Fruit fly (Drosophila melanogaster): Measurements from ENCODE around the gene CG14506.
A peak's percentile ranks its signal among the peaks of the same experiment; 100 is the strongest.

Gene CG14506

DNA sequence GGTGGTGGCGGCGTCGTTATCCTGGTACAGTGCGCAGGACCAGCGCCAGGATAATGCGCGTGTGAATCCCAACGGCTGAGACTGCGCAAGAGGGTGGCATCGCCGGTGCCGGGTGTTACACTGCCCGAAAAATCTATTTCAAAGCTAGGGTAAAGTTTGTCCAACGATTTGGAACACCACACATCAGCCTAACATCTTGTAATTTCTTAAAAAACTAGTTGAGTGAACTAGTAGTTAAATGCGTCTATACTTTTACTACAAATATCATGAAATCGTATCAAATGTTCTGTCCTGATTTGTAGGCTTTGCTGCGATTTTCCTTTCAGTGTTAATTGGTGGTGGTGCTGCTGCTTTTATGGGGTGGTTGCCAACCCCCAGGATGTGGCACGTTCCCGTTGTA is 31.9 kb downstream of the CG14506 start (continued):
- TF ChIP-seq CG3281 (GFP tag; optimal IDR thresholded peaks at IDR 0.05) (no peak), H2.0 (GFP tag; IDR thresholded peaks at IDR 0.05) (peak; percentile 19; the same call in 1 of the 2 replicates), CG43689 (GFP tag; IDR thresholded peaks at IDR 0.05) (no peak), Ptx1 (GFP tag; IDR thresholded peaks at IDR 0.05) (no peak), CG10654 (GFP tag; optimal IDR thresholded peaks at IDR 0.05) (no peak), Sox102F (GFP tag; optimal IDR thresholded peaks at IDR 0.05) (peak; percentile 15), ems (GFP tag; optimal IDR thresholded peaks at IDR 0.05) (no peak), Mrtf (GFP tag; IDR thresholded peaks at IDR 0.05) (0 out of 3 replicates have a peak, but pooled peaks have one; percentile 38), pan (optimal IDR thresholded peaks at IDR 0.05) (no peak), pan (GFP tag; optimal IDR thresholded peaks at IDR 0.05 in 1 of 2, IDR thresholded peaks at IDR 0.05 in 1 of 2) (no peak), CG10366 (GFP tag; IDR thresholded peaks at IDR 0.05) (no peak), ERR (GFP tag; optimal IDR thresholded peaks at IDR 0.05) (no peak), cg (GFP tag; optimal IDR thresholded peaks at IDR 0.05) (no peak), cas (GFP tag; IDR thresholded peaks at IDR 0.05) (no peak), NFAT (GFP tag; IDR thresholded peaks at IDR 0.05) (no peak), CG12299 (tag; optimal IDR thresholded peaks at IDR 0.05) (no peak), lola (GFP tag; optimal IDR thresholded peaks at IDR 0.05) (peak in 1 of 3 experiments; percentile 76), CG11456 (GFP tag; IDR thresholded peaks at IDR 0.05) (no peak), az2 (GFP tag; optimal IDR thresholded peaks at IDR 0.05) (peak; percentile 31), esg (GFP tag; conservative IDR thresholded peaks at IDR 0.05) (no peak), CG12769 (tag; optimal IDR thresholded peaks at IDR 0.05) (no peak), CG7839 (tag; optimal IDR thresholded peaks at IDR 0.05) (peak; percentile 51), scrt (GFP tag; optimal IDR thresholded peaks at IDR 0.05) (no peak), slbo (GFP tag; IDR thresholded peaks at IDR 0.05) (no peak), CG7928 (GFP tag; optimal IDR thresholded peaks at IDR 0.05) (no peak), bbx (GFP tag; IDR thresholded peaks at IDR 0.05; ENCODE audit: partially characterized antibody) (no peak), E2f2 (GFP tag; IDR thresholded peaks at IDR 0.05) (peak; percentile 12; the same call in 1 of the 2 replicates), Side (GFP tag; optimal IDR thresholded peaks at IDR 0.05) (no peak), Rfx (GFP tag; IDR thresholded peaks at IDR 0.05) (no peak), bcd (GFP tag; optimal IDR thresholded peaks at IDR 0.05) (no peak), sisA (GFP tag; IDR thresholded peaks at IDR 0.05) (no peak), sqz (GFP tag; optimal IDR thresholded peaks at IDR 0.05) (no peak), Dp (GFP tag; optimal IDR thresholded peaks at IDR 0.05) (no peak), knrl (GFP tag; IDR thresholded peaks at IDR 0.05; ENCODE audit: partially characterized antibody) (no peak), CG17359 (tag; optimal IDR thresholded peaks at IDR 0.05) (peak; percentile 7), Ets65A (GFP tag) (no peak), CG2116 (GFP tag; optimal IDR thresholded peaks at IDR 0.05) (no peak), CG8290 (GFP tag; optimal IDR thresholded peaks at IDR 0.05) (peak; percentile 9), CG8290 (tag; optimal IDR thresholded peaks at IDR 0.05) (no peak), chinmo (GFP tag; IDR thresholded peaks at IDR 0.05; ENCODE audit: partially characterized antibody) (no peak), ftz-f1 (GFP tag; optimal IDR thresholded peaks at IDR 0.05) (no peak), ash1 (GFP tag; optimal IDR thresholded peaks at IDR 0.05) (no peak), chif (GFP tag; optimal IDR thresholded peaks at IDR 0.05) (peak in 1 of 2 experiments; percentile 47), CG4730 (GFP tag; IDR thresholded peaks at IDR 0.05) (no peak), Doc2 (GFP tag; IDR thresholded peaks at IDR 0.05) (no peak), Six4 (GFP tag; optimal IDR thresholded peaks at IDR 0.05) (no peak), lbe (GFP tag; optimal IDR thresholded peaks at IDR 0.05) (no peak), her (GFP tag; optimal IDR thresholded peaks at IDR 0.05) (no peak), h (optimal IDR thresholded peaks at IDR 0.05) (no peak), NfI (GFP tag; optimal IDR thresholded peaks at IDR 0.05) (no peak), sens-2 (GFP tag; IDR thresholded peaks at IDR 0.05) (no peak), ewg (GFP tag; optimal IDR thresholded peaks at IDR 0.05) (peak; percentile 89), p53 (GFP tag; optimal IDR thresholded peaks at IDR 0.05) (no peak)

Data from whole organism, embryonic.